Fruit fly (Drosophila melanogaster): ENCODE data around the gene CG3769.

CG3769 gene

dm6 chr2L:9400153-9400552 lies 35.0 kb upstream of the CG3769 start (continued):
- TF ChIP-seq Gsc (GFP tag; IDR thresholded peaks at IDR 0.05) = no peak
- TF ChIP-seq BtbVII (GFP tag; optimal IDR thresholded peaks at IDR 0.05) = no peak
- TF ChIP-seq CG8290 (GFP tag; optimal IDR thresholded peaks at IDR 0.05) = no peak
- no peak for TF ChIP-seq CG8290 (tag; optimal IDR thresholded peaks at IDR 0.05)
- TF ChIP-seq psq (GFP tag; optimal IDR thresholded peaks at IDR 0.05) = no peak
- no peak for TF ChIP-seq vvl (GFP tag; IDR thresholded peaks at IDR 0.05)
- TF ChIP-seq CG12659 (GFP tag; optimal IDR thresholded peaks at IDR 0.05) = peak; percentile 15
- no peak for TF ChIP-seq CG2116 (GFP tag; optimal IDR thresholded peaks at IDR 0.05)
- no peak for TF ChIP-seq Atf3 (GFP tag; optimal IDR thresholded peaks at IDR 0.05)
- TF ChIP-seq Atf-2 (GFP tag; optimal IDR thresholded peaks at IDR 0.05) = no peak
- peak; percentile 44 for TF ChIP-seq Hmr (GFP tag; optimal IDR thresholded peaks at IDR 0.05)
- TF ChIP-seq Dek (tag; optimal IDR thresholded peaks at IDR 0.05) = no peak
- TF ChIP-seq twi (tag; optimal IDR thresholded peaks at IDR 0.05) = no peak
- TF ChIP-seq Dll (GFP tag; IDR thresholded peaks at IDR 0.05; ENCODE audit: partially characterized antibody) = no peak
- TF ChIP-seq Camta (GFP tag; optimal IDR thresholded peaks at IDR 0.05) = no peak
- peak; percentile 70 for TF ChIP-seq CG18599 (GFP tag; optimal IDR thresholded peaks at IDR 0.05)
- TF ChIP-seq dati (GFP tag; IDR thresholded peaks at IDR 0.05) = no peak
- no peak for TF ChIP-seq CG8944 (GFP tag; optimal IDR thresholded peaks at IDR 0.05)
- TF ChIP-seq PHDP (tag; optimal IDR thresholded peaks at IDR 0.05) = no peak
- peak in 1 of 2 experiments; percentile 41 for TF ChIP-seq Hr51 (GFP tag; optimal IDR thresholded peaks at IDR 0.05)
- no peak for TF ChIP-seq CG5953 (GFP tag; IDR thresholded peaks at IDR 0.05)
- no peak for TF ChIP-seq E2f2 (GFP tag; IDR thresholded peaks at IDR 0.05)
- TF ChIP-seq NC2α (GFP tag; optimal IDR thresholded peaks at IDR 0.05) = no peak
- TF ChIP-seq hkb (optimal IDR thresholded peaks at IDR 0.05) = no peak
- TF ChIP-seq hkb (GFP tag; IDR thresholded peaks at IDR 0.05) = no peak
- peak; percentile 19 for TF ChIP-seq CG9727 (GFP tag; optimal IDR thresholded peaks at IDR 0.05)
- no peak for TF ChIP-seq jumu (GFP tag; optimal IDR thresholded peaks at IDR 0.05)
- TF ChIP-seq CG3995 (GFP tag; optimal IDR thresholded peaks at IDR 0.05) = no peak
- TF ChIP-seq CG9215 (GFP tag; IDR thresholded peaks at IDR 0.05) = peak; percentile 15; the same call in 1 of the 2 replicates
- TF ChIP-seq CG9437 (GFP tag; optimal IDR thresholded peaks at IDR 0.05) = no peak
- TF ChIP-seq pita (GFP tag; optimal IDR thresholded peaks at IDR 0.05) = no peak
- TF ChIP-seq CG34224 (GFP tag; IDR thresholded peaks at IDR 0.05; ENCODE audit: partially characterized antibody) = no peak
- no peak for TF ChIP-seq CG6683 (GFP tag; optimal IDR thresholded peaks at IDR 0.05)
- TF ChIP-seq usp (GFP tag; optimal IDR thresholded peaks at IDR 0.05) = no peak
- no peak for TF ChIP-seq CG7963 (GFP tag; IDR thresholded peaks at IDR 0.05; ENCODE audit: partially characterized antibody)
- TF ChIP-seq CG11504 (tag; optimal IDR thresholded peaks at IDR 0.05) = peak; percentile 45
- no peak for TF ChIP-seq CG1603 (tag; optimal IDR thresholded peaks at IDR 0.05)
- TF ChIP-seq CG4820 (GFP tag; optimal IDR thresholded peaks at IDR 0.05) = no peak
- TF ChIP-seq CG12219 (GFP tag; optimal IDR thresholded peaks at IDR 0.05) = no peak
- TF ChIP-seq CG13775 (GFP tag; optimal IDR thresholded peaks at IDR 0.05) = no peak
- TF ChIP-seq hth (optimal IDR thresholded peaks at IDR 0.05) = no peak
- peak; percentile 14 for TF ChIP-seq CG17385 (GFP tag; optimal IDR thresholded peaks at IDR 0.05)
- no peak for TF ChIP-seq Lim3 (GFP tag; IDR thresholded peaks at IDR 0.05)
- no peak for TF ChIP-seq br (optimal IDR thresholded peaks at IDR 0.05)
- no peak for TF ChIP-seq Bdp1 (GFP tag; optimal IDR thresholded peaks at IDR 0.05)
- TF ChIP-seq Fer3 (tag; optimal IDR thresholded peaks at IDR 0.05) = peak; percentile 6
- TF ChIP-seq CG15514 (GFP tag; optimal IDR thresholded peaks at IDR 0.05) = peak; percentile 12
- TF ChIP-seq CG12769 (tag; optimal IDR thresholded peaks at IDR 0.05) = no peak
- TF ChIP-seq CG3847 (GFP tag; IDR thresholded peaks at IDR 0.05) = no peak
- TF ChIP-seq CG6791 (GFP tag; IDR thresholded peaks at IDR 0.05; ENCODE audit: partially characterized antibody) = no peak
- no peak for TF ChIP-seq gro (GFP tag; optimal IDR thresholded peaks at IDR 0.05)
- TF ChIP-seq CG7987 (GFP tag; optimal IDR thresholded peaks at IDR 0.05) = no peak
- TF ChIP-seq CG15073 (GFP tag; optimal IDR thresholded peaks at IDR 0.05) = no peak
